Worm (Caenorhabditis elegans) whole organism, L4 larva: ENCODE measurements around the gene Y17G9A.2.

Experiments
- zag-1 ChIP-seq: fragments of 150-350 bp; optimal IDR thresholded peaks from 2 replicates; lab custom pipeline; 2014; ENCODE audit warnings: missing biosample characterization, missing genetic modification characterization

Gene Y17G9A.2

DNA sequence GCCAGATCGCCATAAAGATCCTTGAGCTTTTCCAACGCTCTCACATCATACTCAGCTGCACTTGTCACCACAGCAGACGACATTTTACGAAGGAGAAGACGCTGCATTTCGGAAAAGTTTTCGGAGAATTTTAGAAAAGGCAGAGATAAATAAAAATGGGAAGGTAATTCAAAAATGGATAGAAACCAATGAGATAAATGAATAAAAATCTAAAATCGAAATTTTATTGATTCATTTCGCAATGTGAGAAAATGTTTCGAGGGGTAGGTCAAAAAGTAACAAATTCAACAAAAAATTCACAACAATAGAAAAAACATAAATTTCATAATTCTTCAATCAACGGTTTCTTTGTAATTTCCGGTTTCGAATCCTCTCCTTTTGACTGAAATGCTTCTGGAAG, 49.6 kb downstream of the Y17G9A.2 start, which contains the start of gene dpf-5:
Gene dpf-5, minus strand, starts transcription at position 101 of the 400 bp plus-strand sequence.
- no peak for TF ChIP-seq zag-1
